Fruit fly (Drosophila melanogaster) Kc167 (cell line): ENCODE measurements around the gene Vps4.

ENCODE experiments used
- Myc ChIP-seq: fragments of >200 bp; optimal IDR thresholded peaks from 2 replicates; lab custom pipeline; 2017; ENCODE audit warnings: missing external identifiers
- Sin3A ChIP-seq: fragments of >200 bp; optimal IDR thresholded peaks from 2 replicates; lab custom pipeline; 2018; ENCODE audit warnings: missing external identifiers
- h ChIP-seq: fragments of >200 bp; optimal IDR thresholded peaks from 3 replicates; lab custom pipeline; 2018; ENCODE audit warnings: missing external identifiers
- insv ChIP-seq: fragments of >200 bp; optimal IDR thresholded peaks from 3 replicates; lab custom pipeline; 2018; ENCODE audit warnings: missing external identifiers
- psq ChIP-seq: fragments of >200 bp; optimal IDR thresholded peaks from 2 replicates; lab custom pipeline; 2017; ENCODE audit warnings: missing external identifiers
- ttk ChIP-seq: sonication (Bioruptor generic); optimal IDR thresholded peaks from 2 replicates; lab custom pipeline; 2017; ENCODE audit warnings: missing external identifiers

dm6 chrX:17872310-17872709, 35.2 kb upstream of the Vps4 start:
- no peak for TF ChIP-seq Myc (lab: Kevin White, UChicago)
- TF ChIP-seq h (lab: Kevin White, UChicago) = no peak
- TF ChIP-seq insv (lab: Kevin White, UChicago) = no peak
- no peak for TF ChIP-seq psq (lab: Kevin White, UChicago)
- TF ChIP-seq ttk (lab: Kevin White, UChicago) = no peak
- TF ChIP-seq Sin3A = no peak
